Fruit fly (Drosophila melanogaster) Kc167 (cell line): ENCODE data around the gene CG14410.

ENCODE experiments used
- Myc ChIP-seq: fragments of >200 bp; optimal IDR thresholded peaks from 2 replicates; lab custom pipeline; 2017; ENCODE audit warnings: missing external identifiers
- Sin3A ChIP-seq: fragments of >200 bp; optimal IDR thresholded peaks from 2 replicates; lab custom pipeline; 2018; ENCODE audit warnings: missing external identifiers
- h ChIP-seq: fragments of >200 bp; optimal IDR thresholded peaks from 3 replicates; lab custom pipeline; 2018; ENCODE audit warnings: missing external identifiers
- insv ChIP-seq: fragments of >200 bp; optimal IDR thresholded peaks from 3 replicates; lab custom pipeline; 2018; ENCODE audit warnings: missing external identifiers
- psq ChIP-seq: fragments of >200 bp; optimal IDR thresholded peaks from 2 replicates; lab custom pipeline; 2017; ENCODE audit warnings: missing external identifiers
- ttk ChIP-seq: sonication (Bioruptor generic); optimal IDR thresholded peaks from 2 replicates; lab custom pipeline; 2017; ENCODE audit warnings: missing external identifiers

DNA sequence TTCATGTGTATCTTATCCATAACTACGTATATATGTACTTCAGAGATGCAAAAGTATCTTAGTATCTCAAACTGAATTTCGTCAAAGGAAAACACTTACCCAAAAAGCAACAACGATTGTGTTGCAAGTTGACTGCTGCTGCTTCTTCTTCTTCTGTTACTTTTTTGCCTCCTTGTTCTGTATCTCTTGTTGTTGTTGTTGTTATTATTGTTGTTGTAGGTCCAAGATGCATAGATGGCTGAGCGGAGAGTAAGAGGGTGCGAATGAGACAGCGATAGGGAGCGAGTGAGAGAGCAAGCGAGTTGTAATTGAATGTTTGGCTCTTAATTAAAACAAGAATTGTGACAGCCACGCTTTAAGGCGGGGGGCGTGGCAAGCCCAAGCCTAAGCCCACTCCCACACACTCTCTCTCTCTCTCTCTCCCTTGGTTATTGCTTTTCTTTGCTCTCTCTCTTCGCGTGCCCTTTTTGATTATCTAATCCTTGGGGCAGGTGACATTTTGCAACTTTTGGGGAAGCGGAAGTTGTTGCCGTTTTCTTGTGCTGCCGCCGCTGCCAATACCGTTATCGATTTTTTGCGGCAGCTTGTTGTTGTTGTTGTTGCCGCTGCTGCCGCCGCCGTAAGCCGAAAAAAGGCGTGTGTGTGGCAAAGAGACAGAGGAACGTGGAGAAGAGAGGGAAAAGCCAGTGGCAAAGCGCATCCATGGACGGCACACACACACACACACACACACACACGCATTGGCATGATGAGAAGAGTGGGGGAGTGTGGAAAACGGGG, 11.6 kb upstream of the CG14410 start:
- TF ChIP-seq psq (lab: Kevin White, UChicago) (no peak), insv (lab: Kevin White, UChicago) (no peak), Sin3A (lab: Kevin White, UChicago) (no peak), h (lab: Kevin White, UChicago) (no peak), Myc (lab: Kevin White, UChicago) (no peak), ttk (lab: Kevin White, UChicago) (no peak)
